Worm (Caenorhabditis elegans): ENCODE data around the gene nex-2.

DNA sequence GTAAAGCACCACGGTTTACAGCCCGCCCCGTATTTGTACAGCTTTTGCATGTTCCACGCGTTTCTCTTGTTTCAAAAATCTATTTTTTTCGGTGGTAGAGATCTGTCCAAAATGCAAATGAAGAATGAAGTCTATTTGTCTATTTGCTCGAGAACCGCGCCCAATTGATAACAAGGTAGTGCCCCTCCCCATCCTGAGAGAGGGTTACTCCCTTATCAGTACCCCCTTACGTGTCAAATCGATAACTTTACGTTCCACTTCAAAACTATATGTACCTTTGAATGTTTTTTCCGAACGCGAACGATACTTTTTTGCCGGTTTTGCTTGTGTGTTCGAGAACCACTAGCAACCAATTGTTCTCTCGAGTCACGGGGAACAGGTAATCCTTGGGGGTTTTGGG lies 45.8 kb upstream of the nex-2 start:
- no peak for TF ChIP-seq dox-1 (GFP tag; IDR thresholded peaks at IDR 0.05)
- TF ChIP-seq let-526 (GFP tag; IDR thresholded peaks at IDR 0.05): no peak
- no peak for TF ChIP-seq F49E8.2 (tag; optimal IDR thresholded peaks at IDR 0.05; ENCODE audit: insufficient read depth)
- TF ChIP-seq egl-44 (GFP tag; IDR thresholded peaks at IDR 0.05): no peak
- TF ChIP-seq egl-18 (GFP tag; IDR thresholded peaks at IDR 0.05): no peak
- TF ChIP-seq hsf-1 (GFP tag; IDR thresholded peaks at IDR 0.05): no peak
- TF ChIP-seq die-1 (tag; optimal IDR thresholded peaks at IDR 0.05): no peak
- no peak for TF ChIP-seq hlh-12 (tag; optimal IDR thresholded peaks at IDR 0.05)
- no peak for TF ChIP-seq mes-4 (tag; optimal IDR thresholded peaks at IDR 0.05)
- no peak for TF ChIP-seq fkh-3 (tag; optimal IDR thresholded peaks at IDR 0.05)
- no peak for TF ChIP-seq repo-1 (tag; optimal IDR thresholded peaks at IDR 0.05)

Measured in whole organism, young adult.